Fruit fly (Drosophila melanogaster) whole organism, adult: ENCODE results near the gene Cad99C.

Source experiments
- CG14711 ChIP-seq: fragments of 200-800 bp; sonication (Bioruptor generic); optimal IDR thresholded peaks from 2 replicates; lab custom pipeline; 2018; ENCODE audit warnings: missing biosample characterization, mild to moderate bottlenecking, missing genetic modification characterization, moderate library complexity
- CG7045 ChIP-seq: fragments of 200-800 bp; sonication (Bioruptor generic); optimal IDR thresholded peaks from 2 replicates; lab custom pipeline; 2017; ENCODE audit warnings: missing biosample characterization, mild to moderate bottlenecking, missing genetic modification characterization
- Crg-1 ChIP-seq: fragments of 200-800 bp; sonication (Bioruptor generic); optimal IDR thresholded peaks from 2 replicates; lab custom pipeline; 2016; ENCODE audit warnings: missing biosample characterization, missing genetic modification characterization
- Mnt ChIP-seq: fragments of 200-800 bp; sonication (Bioruptor generic); optimal IDR thresholded peaks from 2 replicates; lab custom pipeline; 2016; ENCODE audit warnings: missing biosample characterization, mild to moderate bottlenecking, missing genetic modification characterization
- bab1 ChIP-seq: fragments of 200-800 bp; sonication (Bioruptor generic); optimal IDR thresholded peaks from 3 replicates; lab custom pipeline; 2019; ENCODE audit warnings: missing biosample characterization, mild to moderate bottlenecking, missing genetic modification characterization, moderate library complexity
- cic ChIP-seq: fragments of 200-800 bp; sonication (Bioruptor generic); optimal IDR thresholded peaks from 2 replicates; lab custom pipeline; 2017; ENCODE audit warnings: missing biosample characterization, mild to moderate bottlenecking, missing genetic modification characterization, moderate library complexity
- cnc ChIP-seq, 2 experiments: fragments of >200 bp; optimal IDR thresholded peaks; 2 replicates each; lab custom pipeline; 2017
- kay ChIP-seq: fragments of 200-800 bp; sonication (Bioruptor generic); peaks from one replicate; lab custom pipeline; 2016; ENCODE audit warnings: missing biosample characterization, missing genetic modification characterization, borderline replicate concordance
- ovo ChIP-seq: fragments of 200-800 bp; sonication (Bioruptor generic); optimal IDR thresholded peaks from 2 replicates; lab custom pipeline; 2016; ENCODE audit warnings: missing biosample characterization, missing genetic modification characterization
- pad ChIP-seq: fragments of 200-800 bp; sonication (Bioruptor generic); optimal IDR thresholded peaks from 3 replicates; lab custom pipeline; 2017; ENCODE audit warnings: missing biosample characterization, missing genetic modification characterization, mild to moderate bottlenecking, moderate library complexity, missing genetic modification reagents
- toe ChIP-seq: fragments of 200-800 bp; sonication (Bioruptor generic); optimal IDR thresholded peaks from 2 replicates; lab custom pipeline; 2016; ENCODE audit warnings: missing biosample characterization, missing genetic modification characterization

DNA sequence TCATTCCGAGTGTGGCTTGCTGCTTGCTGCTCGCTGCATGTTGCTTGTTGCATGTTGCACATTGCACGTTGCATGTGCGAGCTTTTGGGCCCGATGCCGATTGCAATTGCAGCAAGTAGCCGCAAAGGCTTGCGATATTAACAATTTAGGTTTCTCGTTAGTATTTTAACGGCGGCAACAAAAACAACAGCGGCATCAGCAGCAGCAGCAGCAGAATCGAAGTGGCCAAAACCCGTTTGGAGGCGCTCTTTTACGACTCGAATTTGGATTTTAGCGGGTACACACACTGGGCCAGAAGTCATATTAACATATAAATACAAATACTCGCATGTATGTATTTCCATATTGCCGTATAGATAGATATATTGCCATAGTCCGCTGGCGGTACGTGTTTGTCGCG, 38.8 kb downstream of the Cad99C start:
- TF ChIP-seq Crg-1 (GFP tag; lab: Kevin White, UChicago) (no peak), CG7045 (no peak), bab1 (GFP tag; lab: Kevin White, UChicago) (no peak), kay (GFP tag; lab: Kevin White, UChicago) (no peak), cic (no peak), toe (GFP tag; lab: Kevin White, UChicago) (no peak), CG14711 (tag; lab: Kevin White, UChicago) (no peak), ovo (GFP tag; lab: Kevin White, UChicago) (no peak), Mnt (GFP tag; lab: Kevin White, UChicago) (no peak), cnc (optimal IDR thresholded peaks at IDR 0.05; lab: Kevin White, UChicago) (no peak), pad (GFP tag; lab: Kevin White, UChicago) (no peak)
